Worm (Caenorhabditis elegans): Measurements from ENCODE around the gene fbxb-103.

DNA sequence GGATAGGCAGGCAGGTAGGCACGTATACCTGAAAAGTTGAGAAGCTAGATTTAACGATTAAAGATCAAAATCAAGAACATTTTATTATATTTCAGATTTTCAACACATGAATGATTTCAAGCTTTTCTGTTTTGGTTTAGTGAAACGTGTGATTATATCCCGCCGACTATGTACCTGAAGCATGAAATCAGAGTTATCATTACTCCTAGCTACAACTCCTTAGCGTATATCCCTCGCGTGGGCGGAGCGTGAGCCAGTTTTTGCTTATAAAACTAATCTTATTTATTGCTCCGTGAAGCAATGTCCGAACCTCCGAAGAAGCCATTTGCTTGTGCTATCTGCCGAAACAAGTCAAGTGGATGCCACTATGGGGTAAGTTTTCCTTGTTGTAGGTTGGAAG, 27.0 kb upstream of the fbxb-103 start, which contains the start of gene nhr-166:
- TF ChIP-seq mdl-1 (tag; optimal IDR thresholded peaks at IDR 0.05) (no peak), nhr-90 (tag; optimal IDR thresholded peaks at IDR 0.05; ENCODE audit: poor library complexity) (no peak), nhr-84 (tag; optimal IDR thresholded peaks at IDR 0.05) (no peak), lin-13 (GFP tag; optimal IDR thresholded peaks at IDR 0.05) (no peak), nhr-11 (tag; optimal IDR thresholded peaks at IDR 0.05) (no peak), zag-1 (tag; optimal IDR thresholded peaks at IDR 0.05) (no peak), egl-13 (tag; optimal IDR thresholded peaks at IDR 0.05) (no peak), tlp-1 (tag; optimal IDR thresholded peaks at IDR 0.05) (no peak)

All from whole organism, L1 larva.